Fruit fly (Drosophila melanogaster) whole organism: ENCODE data around the gene CG33669.

ENCODE experiments used
- CG8478 ChIP-seq: fragments of >200 bp; optimal IDR thresholded peaks from 2 replicates; lab custom pipeline; 2018; ENCODE audit warnings: inconsistent platforms
- pan ChIP-seq: fragments of >200 bp; optimal IDR thresholded peaks from 2 replicates; lab custom pipeline; 2017

dm6 chrX:6361215-6361614 is 38.7 kb downstream of the CG33669 start:
- no peak for TF ChIP-seq CG8478 (lab: Kevin White, UChicago)
- TF ChIP-seq pan, result no peak
